Worm (Caenorhabditis elegans) whole organism, young adult: Measurements from ENCODE around the gene gtf-2A2.

Source experiments
- Y56A3A.18 ChIP-seq: fragments of 200-800 bp; sonication (Bioruptor generic); IDR thresholded peaks from 2 replicates; pipeline ENCODE4 v1.3.6; 2022; ENCODE audit warnings: missing genetic modification reagents, missing genetic modification characterization, missing compliant biosample characterization
- bed-1 ChIP-seq: fragments of 200-800 bp; sonication (Bioruptor generic); IDR thresholded peaks from 2 replicates; pipeline ENCODE4 v1.3.6; 2022; ENCODE audit warnings: missing genetic modification reagents, missing genetic modification characterization, missing compliant biosample characterization
- ceh-79 ChIP-seq: sonication (generic microtip); optimal IDR thresholded peaks from 2 replicates; lab custom pipeline; 2017; ENCODE audit warnings: mild to moderate bottlenecking, missing genetic modification characterization, missing compliant biosample characterization
- madf-3 ChIP-seq: fragments of 200-800 bp; sonication (Bioruptor generic); IDR thresholded peaks from 2 replicates; pipeline ENCODE4 v1.3.6; 2022; ENCODE audit warnings: missing genetic modification reagents, missing genetic modification characterization, missing compliant biosample characterization
- ztf-22 ChIP-seq: fragments of 200-800 bp; sonication (Bioruptor generic); optimal IDR thresholded peaks from 2 replicates; lab custom pipeline; 2018; ENCODE audit warnings: mild to moderate bottlenecking, missing genetic modification characterization, moderate library complexity, missing compliant biosample characterization

ce11 chrIII:12595640-12596039 lies 28.9 kb upstream of the gtf-2A2 start:
- TF ChIP-seq ztf-22 (GFP tag; lab: Kevin White, UChicago) (no peak), ceh-79 (no peak), bed-1 (GFP tag; lab: Robert Waterston, UW) (no peak), madf-3 (GFP tag; lab: Robert Waterston, UW) (no peak), Y56A3A.18 (GFP tag; lab: Robert Waterston, UW) (no peak)
